Fruit fly (Drosophila melanogaster) whole organism, embryonic: ENCODE results near the gene Pop4.

Experiments
- Antp ChIP-seq: fragments of 200-800 bp; sonication (Bioruptor generic); optimal IDR thresholded peaks from 3 replicates; lab custom pipeline; 2016; ENCODE audit warnings: missing biosample characterization, missing genetic modification characterization
- Bdp1 ChIP-seq: fragments of 200-800 bp; sonication (Bioruptor generic); optimal IDR thresholded peaks from 3 replicates; lab custom pipeline; 2016; ENCODE audit warnings: missing biosample characterization, missing genetic modification characterization
- BtbVII ChIP-seq: fragments of 200-800 bp; sonication (Bioruptor generic); optimal IDR thresholded peaks from 3 replicates; lab custom pipeline; 2017; ENCODE audit warnings: missing biosample characterization, mild to moderate bottlenecking, missing genetic modification characterization
- Bteb2 ChIP-seq: fragments of 200-800 bp; sonication (Bioruptor generic); optimal IDR thresholded peaks from 2 replicates; lab custom pipeline; 2016; ENCODE audit warnings: missing biosample characterization, missing genetic modification characterization
- CG1024 ChIP-seq: fragments of 200-800 bp; sonication (Bioruptor generic); IDR thresholded peaks from 2 replicates; pipeline ENCODE4 v1.3.6; 2022; ENCODE audit warnings: missing biosample characterization, missing genetic modification characterization
- CG10959 ChIP-seq: fragments of 200-800 bp; sonication (Bioruptor generic); IDR thresholded peaks from 2 replicates; pipeline ENCODE4 v1.3.6; 2022; ENCODE audit warnings: missing biosample characterization, missing genetic modification characterization
- CG14710 ChIP-seq: fragments of 200-800 bp; sonication (Bioruptor generic); optimal IDR thresholded peaks from 3 replicates; lab custom pipeline; 2019; ENCODE audit warnings: missing biosample characterization, mild to moderate bottlenecking, missing genetic modification characterization, moderate library complexity
- CG17568 ChIP-seq: fragments of 200-800 bp; sonication (Bioruptor generic); optimal IDR thresholded peaks from 2 replicates; lab custom pipeline; 2018; ENCODE audit warnings: missing biosample characterization, mild to moderate bottlenecking, missing genetic modification characterization, moderate library complexity
- CG2120 ChIP-seq: fragments of 200-800 bp; sonication (Bioruptor generic); optimal IDR thresholded peaks from 3 replicates; lab custom pipeline; 2016; ENCODE audit warnings: missing biosample characterization, missing genetic modification characterization
- CG3407 ChIP-seq: fragments of 200-800 bp; sonication (Bioruptor generic); optimal IDR thresholded peaks from 2 replicates; lab custom pipeline; 2018; ENCODE audit warnings: missing biosample characterization, mild to moderate bottlenecking, missing genetic modification characterization
- CG42726 ChIP-seq: fragments of 200-800 bp; sonication (Bioruptor generic); IDR thresholded peaks from 2 replicates; pipeline ENCODE4 v1.3.6; 2022; ENCODE audit warnings: missing biosample characterization, missing genetic modification characterization; ENCODE audit not compliant: partially characterized antibody
- CG4328 ChIP-seq: fragments of 200-800 bp; sonication (Bioruptor generic); optimal IDR thresholded peaks from 3 replicates; lab custom pipeline; 2017; ENCODE audit warnings: missing biosample characterization, missing genetic modification reagents, missing genetic modification characterization
- CG4404 ChIP-seq: fragments of 200-800 bp; sonication (Bioruptor generic); IDR thresholded peaks from 2 replicates; pipeline ENCODE4 v1.3.6; 2022; ENCODE audit warnings: missing biosample characterization, missing genetic modification characterization
- CG4854 ChIP-seq: fragments of 200-800 bp; sonication (Bioruptor generic); optimal IDR thresholded peaks from 2 replicates; lab custom pipeline; 2016; ENCODE audit warnings: missing biosample characterization, missing genetic modification characterization, inconsistent platforms
- CG5953 ChIP-seq: fragments of 200-800 bp; sonication (Bioruptor generic); IDR thresholded peaks from 2 replicates; pipeline ENCODE4 v1.3.6; 2022; ENCODE audit warnings: missing biosample characterization, missing genetic modification characterization
- CG6254 ChIP-seq: fragments of 200-800 bp; sonication (Bioruptor generic); optimal IDR thresholded peaks from 3 replicates; lab custom pipeline; 2017; ENCODE audit warnings: mild to moderate bottlenecking, missing biosample characterization, missing genetic modification reagents, missing genetic modification characterization
- CG7987 ChIP-seq: fragments of 200-800 bp; sonication (Bioruptor generic); optimal IDR thresholded peaks from 2 replicates; lab custom pipeline; 2018; ENCODE audit warnings: missing biosample characterization, mild to moderate bottlenecking, missing genetic modification characterization, moderate library complexity
- CG8359 ChIP-seq: fragments of 200-800 bp; sonication (Bioruptor generic); optimal IDR thresholded peaks from 2 replicates; lab custom pipeline; 2017; ENCODE audit warnings: missing biosample characterization, mild to moderate bottlenecking, missing genetic modification characterization, borderline replicate concordance
- D ChIP-seq, 2 experiments: fragments of 200-800 bp in 1 of 2; fragments of >200 bp in 1 of 2; sonication (Bioruptor generic) in 1 of 2; optimal IDR thresholded peaks; 2 replicates in 1 of 2; 3 replicates in 1 of 2; lab custom pipeline; 2017; ENCODE audit warnings: mild to moderate bottlenecking in 1 of 2, missing biosample characterization in 1 of 2, missing genetic modification characterization in 1 of 2, missing genetic modification reagents in 1 of 2
- Dek ChIP-seq: fragments of 200-800 bp; sonication (Bioruptor generic); optimal IDR thresholded peaks from 3 replicates; lab custom pipeline; 2019; ENCODE audit warnings: missing biosample characterization, mild to moderate bottlenecking, missing genetic modification characterization, moderate library complexity
- Ets97D ChIP-seq: fragments of 200-800 bp; sonication (Bioruptor generic); optimal IDR thresholded peaks from 3 replicates; lab custom pipeline; 2016; ENCODE audit warnings: missing biosample characterization, missing genetic modification characterization
- Hand ChIP-seq: fragments of 200-800 bp; sonication (Bioruptor generic); optimal IDR thresholded peaks from 2 replicates; lab custom pipeline; 2017; ENCODE audit warnings: mild to moderate bottlenecking, missing biosample characterization, missing genetic modification reagents, missing genetic modification characterization
- Hmr ChIP-seq: fragments of 200-800 bp; sonication (Bioruptor generic); optimal IDR thresholded peaks from 3 replicates; lab custom pipeline; 2017; ENCODE audit warnings: mild to moderate bottlenecking, missing biosample characterization, missing genetic modification reagents, missing genetic modification characterization
- Hmx ChIP-seq: fragments of 200-800 bp; sonication (Bioruptor generic); optimal IDR thresholded peaks from 2 replicates; lab custom pipeline; 2016; ENCODE audit warnings: missing biosample characterization, missing genetic modification characterization
- Hsf ChIP-seq: fragments of 200-800 bp; sonication (Bioruptor generic); optimal IDR thresholded peaks from 3 replicates; lab custom pipeline; 2016; ENCODE audit warnings: missing biosample characterization, missing genetic modification characterization
- NC2β ChIP-seq: fragments of 200-800 bp; sonication (Bioruptor generic); optimal IDR thresholded peaks from 2 replicates; lab custom pipeline; 2016; ENCODE audit warnings: missing biosample characterization, missing genetic modification characterization
- Neu2 ChIP-seq: fragments of 200-800 bp; sonication (Bioruptor generic); optimal IDR thresholded peaks from 3 replicates; lab custom pipeline; 2016; ENCODE audit warnings: missing biosample characterization, missing genetic modification characterization, borderline replicate concordance
- Ptx1 ChIP-seq: fragments of 200-800 bp; sonication (Bioruptor generic); IDR thresholded peaks from 2 replicates; pipeline ENCODE4 v1.3.6; 2022; ENCODE audit warnings: missing biosample characterization, missing genetic modification characterization
- Spps ChIP-seq: fragments of 200-800 bp; sonication (Bioruptor generic); optimal IDR thresholded peaks from 2 replicates; lab custom pipeline; 2018; ENCODE audit warnings: missing biosample characterization, mild to moderate bottlenecking, missing genetic modification characterization
- YL-1 ChIP-seq: fragments of 200-800 bp; sonication (Bioruptor generic); optimal IDR thresholded peaks from 3 replicates; lab custom pipeline; 2017; ENCODE audit warnings: missing biosample characterization, mild to moderate bottlenecking, missing genetic modification characterization
- cas ChIP-seq: fragments of 200-800 bp; sonication (Bioruptor generic); IDR thresholded peaks from 2 replicates; pipeline ENCODE4 v1.3.6; 2022; ENCODE audit warnings: missing biosample characterization, missing genetic modification characterization
- chinmo ChIP-seq: fragments of 200-800 bp; sonication (Bioruptor generic); IDR thresholded peaks from 4 replicates; pipeline ENCODE4 v1.3.6; 2022; ENCODE audit warnings: missing biosample characterization, missing genetic modification characterization; ENCODE audit not compliant: partially characterized antibody
- dan ChIP-seq: fragments of 200-800 bp; sonication (Bioruptor generic); IDR thresholded peaks from 2 replicates; pipeline ENCODE4 v1.3.6; 2022; ENCODE audit warnings: missing biosample characterization, missing genetic modification characterization
- dpn ChIP-seq, 2 experiments: fragments of 200-800 bp; sonication (Bioruptor generic); optimal IDR thresholded peaks; 3 replicates each; lab custom pipeline; 2016; ENCODE audit warnings: missing biosample characterization in 2 of 2, missing genetic modification characterization in 2 of 2
- exex ChIP-seq: fragments of 200-800 bp; sonication (Bioruptor generic); optimal IDR thresholded peaks from 4 replicates; lab custom pipeline; 2018; ENCODE audit warnings: missing biosample characterization, mild to moderate bottlenecking, missing genetic modification characterization, moderate library complexity
- eyg ChIP-seq: fragments of 200-800 bp; sonication (Bioruptor generic); optimal IDR thresholded peaks from 3 replicates; lab custom pipeline; 2016; ENCODE audit warnings: missing biosample characterization, missing genetic modification characterization
- fd96Cb ChIP-seq: fragments of 200-800 bp; sonication (Bioruptor generic); optimal IDR thresholded peaks from 2 replicates; lab custom pipeline; 2018; ENCODE audit warnings: missing biosample characterization, mild to moderate bottlenecking, missing genetic modification characterization, moderate library complexity
- gro ChIP-seq: fragments of 200-800 bp; sonication (Bioruptor generic); optimal IDR thresholded peaks from 2 replicates; lab custom pipeline; 2016; ENCODE audit warnings: missing biosample characterization, missing genetic modification characterization
- gsb-n ChIP-seq: fragments of 200-800 bp; sonication (Bioruptor generic); optimal IDR thresholded peaks from 3 replicates; lab custom pipeline; 2018; ENCODE audit warnings: missing biosample characterization, mild to moderate bottlenecking, missing genetic modification characterization
- ham ChIP-seq: fragments of 200-800 bp; sonication (Bioruptor generic); IDR thresholded peaks from 2 replicates; pipeline ENCODE4 v1.3.6; 2022; ENCODE audit warnings: missing biosample characterization, missing genetic modification characterization
- hth ChIP-seq: fragments of >200 bp; optimal IDR thresholded peaks from 2 replicates; lab custom pipeline; 2017; ENCODE audit warnings: inconsistent platforms
- jumu ChIP-seq: fragments of 200-800 bp; sonication (Bioruptor generic); optimal IDR thresholded peaks from 3 replicates; lab custom pipeline; 2016; ENCODE audit warnings: missing biosample characterization, missing genetic modification characterization
- mam ChIP-seq: fragments of 200-800 bp; sonication (Bioruptor generic); optimal IDR thresholded peaks from 3 replicates; lab custom pipeline; 2016; ENCODE audit warnings: missing biosample characterization, missing genetic modification characterization
- mirr ChIP-seq: fragments of 200-800 bp; sonication (Bioruptor generic); optimal IDR thresholded peaks from 3 replicates; lab custom pipeline; 2018; ENCODE audit warnings: missing biosample characterization, mild to moderate bottlenecking, missing genetic modification characterization
- nmo ChIP-seq: fragments of 200-800 bp; sonication (Bioruptor generic); optimal IDR thresholded peaks from 2 replicates; lab custom pipeline; 2018; ENCODE audit warnings: missing biosample characterization, mild to moderate bottlenecking, missing genetic modification characterization, moderate library complexity
- onecut ChIP-seq: fragments of 200-800 bp; sonication (Bioruptor generic); IDR thresholded peaks from 2 replicates; pipeline ENCODE4 v1.3.6; 2022; ENCODE audit warnings: missing biosample characterization, missing genetic modification characterization
- peb ChIP-seq: fragments of 200-800 bp; sonication (Bioruptor generic); IDR thresholded peaks from 2 replicates; pipeline ENCODE4 v1.3.6; 2022; ENCODE audit warnings: missing biosample characterization, missing genetic modification characterization
- pho ChIP-seq: fragments of 200-800 bp; sonication (Bioruptor generic); optimal IDR thresholded peaks from 2 replicates; lab custom pipeline; 2016; ENCODE audit warnings: missing biosample characterization, missing genetic modification characterization
- pum ChIP-seq: fragments of 200-800 bp; sonication (Bioruptor generic); optimal IDR thresholded peaks from 2 replicates; lab custom pipeline; 2016; ENCODE audit warnings: missing biosample characterization, missing genetic modification characterization
- sisA ChIP-seq: fragments of 200-800 bp; sonication (Bioruptor generic); IDR thresholded peaks from 2 replicates; pipeline ENCODE4 v1.3.6; 2022; ENCODE audit warnings: missing biosample characterization, missing genetic modification characterization

The Pop4 gene

dm6 chr3L:7976081-7976483 lies 2.4 kb downstream of the Pop4 start, which contains the start of the genes HP4 and CG8209 (continued):
- TF ChIP-seq CG6254 (GFP tag; lab: Kevin White, UChicago), result peak; percentile 59
- no peak for TF ChIP-seq mirr (GFP tag; lab: Kevin White, UChicago)
- TF ChIP-seq pho (GFP tag; lab: Kevin White, UChicago), result peak; percentile 67
- TF ChIP-seq dan (GFP tag; lab: Robert Waterston, UW), result no peak
- TF ChIP-seq onecut (GFP tag; lab: Robert Waterston, UW), result peak; percentile 69
- peak; percentile 47; the same call in 1 of the 2 replicates for TF ChIP-seq CG5953 (GFP tag; lab: Robert Waterston, UW)
- TF ChIP-seq exex, result no peak
- peak; percentile 28 for TF ChIP-seq CG8359 (GFP tag; lab: Kevin White, UChicago)
- peak; percentile 37 for TF ChIP-seq gro (GFP tag; lab: Kevin White, UChicago)
- TF ChIP-seq Bdp1 (GFP tag; lab: Kevin White, UChicago), result no peak
- peak; percentile 88 for TF ChIP-seq CG14710
- TF ChIP-seq gsb-n, result peak; percentile 85
- TF ChIP-seq Hsf, result peak; percentile 71
- TF ChIP-seq CG7987 (GFP tag; lab: Kevin White, UChicago), result peak; percentile 34
- peak; percentile 32 for TF ChIP-seq Ets97D
- peak; percentile 18 for TF ChIP-seq NC2β (GFP tag; lab: Kevin White, UChicago)
- TF ChIP-seq CG4328, result peak; percentile 74
- peak; percentile 45; the same call in 1 of the 2 replicates for TF ChIP-seq peb (GFP tag; lab: Robert Waterston, UW)
- TF ChIP-seq mam (GFP tag; lab: Kevin White, UChicago), result peak; percentile 75
- peak; percentile 36 for TF ChIP-seq Bteb2 (GFP tag; lab: Kevin White, UChicago)
- TF ChIP-seq Hand (GFP tag; lab: Kevin White, UChicago), result no peak
- peak; percentile 74 for TF ChIP-seq Spps (tag; lab: Kevin White, UChicago)
- peak; percentile 61 to 86 for TF ChIP-seq dpn (GFP tag; optimal IDR thresholded peaks at IDR 0.05; lab: Kevin White, UChicago)
- TF ChIP-seq Hmr (GFP tag; lab: Kevin White, UChicago), result peak; percentile 88
- TF ChIP-seq fd96Cb (tag; lab: Kevin White, UChicago), result peak; percentile 73
- peak; percentile 85 for TF ChIP-seq CG2120
- peak; percentile 56; the same call in 1 of the 2 replicates for TF ChIP-seq CG10959 (GFP tag; lab: Robert Waterston, UW)
- TF ChIP-seq eyg (GFP tag; lab: Kevin White, UChicago), result peak; percentile 31
- TF ChIP-seq Dek, result peak; percentile 84
- TF ChIP-seq YL-1 (GFP tag; lab: Kevin White, UChicago), result peak; percentile 77
- peak; percentile 93; the same call in 2 of the 4 replicates for TF ChIP-seq chinmo
- TF ChIP-seq Neu2 (GFP tag; lab: Kevin White, UChicago), result no peak
- TF ChIP-seq CG1024 (GFP tag; lab: Robert Waterston, UW), result peak; percentile 62; the same call in 1 of the 2 replicates
- peak; percentile 86 for TF ChIP-seq sisA (GFP tag; lab: Robert Waterston, UW)
- peak; percentile 76; the same call in 1 of the 2 replicates for TF ChIP-seq CG42726
- TF ChIP-seq cas (GFP tag; lab: Robert Waterston, UW), result peak; percentile 77
- TF ChIP-seq CG4854 (GFP tag; lab: Kevin White, UChicago), result peak; percentile 56
- peak; percentile 71 for TF ChIP-seq CG4404 (GFP tag; lab: Robert Waterston, UW)
- TF ChIP-seq D (optimal IDR thresholded peaks at IDR 0.05; lab: Kevin White, UChicago), result no peak
- TF ChIP-seq D (GFP tag; optimal IDR thresholded peaks at IDR 0.05; lab: Kevin White, UChicago), result peak; percentile 76
- TF ChIP-seq pum, result peak; percentile 44
- TF ChIP-seq Ptx1 (GFP tag; lab: Robert Waterston, UW), result peak; percentile 93
- no peak for TF ChIP-seq ham (GFP tag; lab: Robert Waterston, UW)
- TF ChIP-seq hth, result no peak
- TF ChIP-seq CG17568 (GFP tag; lab: Kevin White, UChicago), result peak; percentile 61
- TF ChIP-seq Antp (GFP tag; lab: Kevin White, UChicago), result peak; percentile 54
- TF ChIP-seq CG3407 (GFP tag; lab: Kevin White, UChicago), result peak; percentile 64
- peak; percentile 70 for TF ChIP-seq BtbVII
- TF ChIP-seq jumu, result peak; percentile 64
- TF ChIP-seq Hmx (GFP tag; lab: Kevin White, UChicago), result peak; percentile 19
- peak; percentile 97 for TF ChIP-seq nmo
